Worm (Caenorhabditis elegans) whole organism, L4 larva: Measurements from ENCODE around the gene ceh-13.

Experiments
- fkh-10 ChIP-seq: fragments of 150-350 bp; optimal IDR thresholded peaks from 2 replicates; lab custom pipeline; 2014; ENCODE audit warnings: missing biosample characterization, missing genetic modification reagents, missing genetic modification characterization
- gei-8 ChIP-seq: fragments of 200-800 bp; sonication (Bioruptor generic); optimal IDR thresholded peaks from 2 replicates; lab custom pipeline; 2018; ENCODE audit warnings: mild to moderate bottlenecking, missing genetic modification characterization, missing compliant biosample characterization
- nhr-11 ChIP-seq: fragments of 150-350 bp; optimal IDR thresholded peaks from 2 replicates; lab custom pipeline; 2014; ENCODE audit warnings: missing biosample characterization, missing genetic modification characterization
- nhr-77 ChIP-seq: fragments of 150-350 bp; optimal IDR thresholded peaks from 2 replicates; lab custom pipeline; 2014; ENCODE audit warnings: missing biosample characterization, missing genetic modification characterization
- unc-130 ChIP-seq: sonication (generic microtip); optimal IDR thresholded peaks from 2 replicates; lab custom pipeline; 2016; ENCODE audit warnings: missing genetic modification reagents, missing genetic modification characterization, missing compliant biosample characterization

ce11 chrIII:7526974-7527466, 28.4 kb upstream of the ceh-13 start:
- no peak for TF ChIP-seq gei-8 (GFP tag; lab: Kevin White, UChicago)
- TF ChIP-seq nhr-77, result no peak
- no peak for TF ChIP-seq fkh-10 (GFP tag; lab: Kevin White, UChicago)
- no peak for TF ChIP-seq unc-130 (GFP tag; lab: Kevin White, UChicago)
- TF ChIP-seq nhr-11 (tag; lab: Kevin White, UChicago), result no peak
